Fruit fly (Drosophila melanogaster): Measurements from ENCODE around the gene spen.
A peak's percentile ranks its signal among the peaks of the same experiment; 100 is the strongest.

spen gene

dm6 chr2L:247845-248473, 89.1 kb downstream of the spen start (continued):
- TF ChIP-seq Hsf (GFP tag; optimal IDR thresholded peaks at IDR 0.05) = no peak
- no peak for TF ChIP-seq CG16813 (GFP tag; IDR thresholded peaks at IDR 0.05; ENCODE audit: partially characterized antibody)
- TF ChIP-seq CG1603 (tag; optimal IDR thresholded peaks at IDR 0.05) = no peak
- no peak for TF ChIP-seq CG31388 (GFP tag; optimal IDR thresholded peaks at IDR 0.05)
- TF ChIP-seq Aef1 (GFP tag; IDR thresholded peaks at IDR 0.05) = no peak
- TF ChIP-seq CG5953 (GFP tag; IDR thresholded peaks at IDR 0.05) = no peak
- TF ChIP-seq Hr78 (GFP tag; optimal IDR thresholded peaks at IDR 0.05) = no peak
- TF ChIP-seq slou (GFP tag; optimal IDR thresholded peaks at IDR 0.05) = no peak
- TF ChIP-seq gro (GFP tag; optimal IDR thresholded peaks at IDR 0.05) = no peak
- TF ChIP-seq CG15696 (tag; optimal IDR thresholded peaks at IDR 0.05) = peak; percentile 15
- peak; percentile 56; the same call in 1 of the 2 replicates for TF ChIP-seq ranshi (GFP tag; IDR thresholded peaks at IDR 0.05)
- no peak for TF ChIP-seq MTF-1 (GFP tag; optimal IDR thresholded peaks at IDR 0.05; ENCODE audit: borderline replicate concordance)
- no peak for TF ChIP-seq nerfin-2 (GFP tag; IDR thresholded peaks at IDR 0.05; ENCODE audit: partially characterized antibody)
- TF ChIP-seq CG2678 (tag; optimal IDR thresholded peaks at IDR 0.05) = peak; percentile 82
- TF ChIP-seq dmrt11E (tag; optimal IDR thresholded peaks at IDR 0.05) = no peak
- no peak for TF ChIP-seq CG11247 (GFP tag; IDR thresholded peaks at IDR 0.05)
- peak; percentile 62 for TF ChIP-seq ind (GFP tag; optimal IDR thresholded peaks at IDR 0.05)
- no peak for TF ChIP-seq jumu (GFP tag; optimal IDR thresholded peaks at IDR 0.05)
- peak; percentile 60 for TF ChIP-seq CG12391 (tag; optimal IDR thresholded peaks at IDR 0.05)
- no peak for TF ChIP-seq insv (GFP tag; optimal IDR thresholded peaks at IDR 0.05)
- no peak for TF ChIP-seq sna (GFP tag; IDR thresholded peaks at IDR 0.05; ENCODE audit: partially characterized antibody)
- TF ChIP-seq bigmax (GFP tag; optimal IDR thresholded peaks at IDR 0.05) = no peak
- TF ChIP-seq dimm (GFP tag; IDR thresholded peaks at IDR 0.05) = no peak
- TF ChIP-seq ken (GFP tag; IDR thresholded peaks at IDR 0.05) = no peak
- TF ChIP-seq CG14050 (GFP tag; IDR thresholded peaks at IDR 0.05) = no peak
- TF ChIP-seq cwo (GFP tag; optimal IDR thresholded peaks at IDR 0.05) = peak; percentile 85
- no peak for TF ChIP-seq sens-2 (GFP tag; IDR thresholded peaks at IDR 0.05)
- TF ChIP-seq Med (GFP tag) = peak; percentile 66
- TF ChIP-seq CG12942 (GFP tag; optimal IDR thresholded peaks at IDR 0.05) = peak; percentile 20
- peak; percentile 45 for TF ChIP-seq Deaf1 (tag; optimal IDR thresholded peaks at IDR 0.05)
- TF ChIP-seq CG4282 (GFP tag; optimal IDR thresholded peaks at IDR 0.05) = no peak
- TF ChIP-seq prd (optimal IDR thresholded peaks at IDR 0.05) = no peak
- peak; percentile 43 for TF ChIP-seq prd (GFP tag; IDR thresholded peaks at IDR 0.05)
- no peak for TF ChIP-seq CG10565 (GFP tag; optimal IDR thresholded peaks at IDR 0.05)
- TF ChIP-seq CG10979 (tag; optimal IDR thresholded peaks at IDR 0.05) = peak; percentile 21
- TF ChIP-seq CG12071 (GFP tag; optimal IDR thresholded peaks at IDR 0.05) = peak; percentile 9
- TF ChIP-seq cas (GFP tag; IDR thresholded peaks at IDR 0.05) = no peak
- peak; percentile 84 for TF ChIP-seq Meics (GFP tag; optimal IDR thresholded peaks at IDR 0.05)
- TF ChIP-seq Atf-2 (GFP tag; optimal IDR thresholded peaks at IDR 0.05) = no peak
- no peak for TF ChIP-seq vnd (GFP tag; IDR thresholded peaks at IDR 0.05; ENCODE audit: partially characterized antibody)
- no peak for TF ChIP-seq slp2 (GFP tag; optimal IDR thresholded peaks at IDR 0.05)
- TF ChIP-seq CG11504 (tag; optimal IDR thresholded peaks at IDR 0.05) = peak; percentile 66
- TF ChIP-seq CG15011 (GFP tag; optimal IDR thresholded peaks at IDR 0.05) = peak; percentile 53
- peak; percentile 15 for TF ChIP-seq CG8281 (tag; optimal IDR thresholded peaks at IDR 0.05)
- no peak for TF ChIP-seq nom (GFP tag; optimal IDR thresholded peaks at IDR 0.05)
- TF ChIP-seq az2 (GFP tag; optimal IDR thresholded peaks at IDR 0.05) = peak; percentile 23
- TF ChIP-seq Sin3A (optimal IDR thresholded peaks at IDR 0.05) = no peak
- TF ChIP-seq CG10366 (GFP tag; IDR thresholded peaks at IDR 0.05) = peak; percentile 26; the same call in 1 of the 2 replicates
- peak; percentile 52 for TF ChIP-seq Sox102F (GFP tag; optimal IDR thresholded peaks at IDR 0.05)
- no peak for TF ChIP-seq Camta (GFP tag; optimal IDR thresholded peaks at IDR 0.05)
